Worm (Caenorhabditis elegans) whole organism, L2 larva: ENCODE measurements around the gene wdfy-2.

Experiments used
- aly-2 ChIP-seq: fragments of 150-350 bp; optimal IDR thresholded peaks from 2 replicates; lab custom pipeline; 2014; ENCODE audit warnings: missing biosample characterization, missing genetic modification characterization
- egl-27 ChIP-seq: sonication (generic microtip); optimal IDR thresholded peaks from 3 replicates; lab custom pipeline; 2017; ENCODE audit warnings: missing biosample characterization, missing genetic modification reagents, missing genetic modification characterization
- elt-3 ChIP-seq: sonication (generic microtip); optimal IDR thresholded peaks from 2 replicates; lab custom pipeline; 2017; ENCODE audit warnings: missing biosample characterization, missing genetic modification characterization
- fos-1 ChIP-seq: fragments of 150-350 bp; optimal IDR thresholded peaks from 2 replicates; lab custom pipeline; 2014; ENCODE audit warnings: missing biosample characterization, missing genetic modification characterization
- lin-13 ChIP-seq: fragments of 150-350 bp; optimal IDR thresholded peaks from 2 replicates; lab custom pipeline; 2014; ENCODE audit warnings: missing biosample characterization, missing genetic modification reagents, missing genetic modification characterization
- nhr-10 ChIP-seq: sonication (generic microtip); optimal IDR thresholded peaks from 2 replicates; lab custom pipeline; 2017; ENCODE audit warnings: missing biosample characterization, missing genetic modification characterization
- nhr-11 ChIP-seq: fragments of 150-350 bp; optimal IDR thresholded peaks from 2 replicates; lab custom pipeline; 2014; ENCODE audit warnings: missing biosample characterization, missing genetic modification characterization
- nhr-6 ChIP-seq: fragments of 150-350 bp; optimal IDR thresholded peaks from 2 replicates; lab custom pipeline; 2014; ENCODE audit warnings: missing biosample characterization, missing genetic modification characterization
- snpc-4 ChIP-seq: fragments of 150-350 bp; optimal IDR thresholded peaks from 2 replicates; lab custom pipeline; 2014; ENCODE audit warnings: missing biosample characterization, missing genetic modification characterization

- TF ChIP-seq fos-1 (tag; lab: Kevin White, UChicago) (no peak), egl-27 (tag; lab: Kevin White, UChicago) (no peak), aly-2 (tag; lab: Kevin White, UChicago) (no peak), snpc-4 (tag; lab: Kevin White, UChicago) (no peak), lin-13 (GFP tag; lab: Kevin White, UChicago) (no peak), elt-3 (tag; lab: Kevin White, UChicago) (no peak), nhr-10 (tag; lab: Kevin White, UChicago) (no peak), nhr-6 (tag; lab: Kevin White, UChicago) (no peak), nhr-11 (tag; lab: Kevin White, UChicago) (no peak)
Measured at ce11 chrII:9313335-9313734, 6.3 kb upstream of the wdfy-2 start.
